Worm (Caenorhabditis elegans): ENCODE results near the gene mrps-18.C.

DNA sequence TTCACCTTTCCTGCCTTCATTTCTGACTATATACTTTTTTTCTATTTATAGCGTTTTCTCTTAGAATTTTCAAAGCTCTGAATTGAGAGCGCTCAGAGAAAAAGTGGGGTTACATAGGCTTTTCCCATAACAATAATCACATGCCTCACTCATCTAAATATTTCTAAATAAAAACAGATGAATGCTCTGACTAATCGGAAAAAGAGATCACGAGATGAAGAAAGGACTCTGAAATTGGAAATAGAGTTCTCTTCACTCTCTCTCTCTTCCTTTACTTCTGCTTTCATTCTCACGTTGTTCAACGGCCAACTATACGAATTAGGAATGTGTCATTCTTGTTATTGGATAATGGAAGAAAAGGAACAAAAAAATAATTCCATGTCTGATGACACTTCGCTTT is 46.9 kb upstream of the mrps-18.C start:
- no peak for TF ChIP-seq B0336.3 (GFP tag; IDR thresholded peaks at IDR 0.05)
- no peak for TF ChIP-seq ztf-26 (tag; optimal IDR thresholded peaks at IDR 0.05)
- TF ChIP-seq egl-44 (GFP tag; IDR thresholded peaks at IDR 0.05), result no peak
